Fruit fly (Drosophila melanogaster) whole organism, wandering third instar larva: ENCODE data around the gene CG46308.
"Not testable (repeated sequence)": the region's sequence is repeated elsewhere in the genome, so short reads cannot be mapped to it uniquely, and the experiment has no call there.

Source experiments
- CG32264 ChIP-seq: fragments of 200-800 bp; sonication (Bioruptor generic); optimal IDR thresholded peaks from 2 replicates; lab custom pipeline; 2016; ENCODE audit warnings: missing biosample characterization, missing genetic modification characterization
- CG9705 ChIP-seq: fragments of 200-800 bp; sonication (Bioruptor generic); optimal IDR thresholded peaks from 2 replicates; lab custom pipeline; 2018; ENCODE audit warnings: missing biosample characterization, mild to moderate bottlenecking, missing genetic modification characterization
- CrebA ChIP-seq: fragments of 200-800 bp; sonication (Bioruptor generic); optimal IDR thresholded peaks from 2 replicates; lab custom pipeline; 2016; ENCODE audit warnings: missing biosample characterization, mild to moderate bottlenecking, missing genetic modification characterization, borderline replicate concordance
- Dfd ChIP-seq: fragments of >200 bp; optimal IDR thresholded peaks from 2 replicates; lab custom pipeline; 2017; ENCODE audit warnings: missing biosample characterization, missing genetic modification characterization
- Dif ChIP-seq: fragments of 200-275, 200-300 bp; sonication (Bioruptor generic); optimal IDR thresholded peaks from 2 replicates; lab custom pipeline; 2018; ENCODE audit warnings: missing biosample characterization, missing genetic modification characterization; ENCODE audit not compliant: partially characterized antibody
- GATAd ChIP-seq: sonication (Bioruptor generic); optimal IDR thresholded peaks from 2 replicates; lab custom pipeline; 2016; ENCODE audit warnings: missing biosample characterization, missing genetic modification characterization
- HLH106 ChIP-seq: fragments of 200-800 bp; optimal IDR thresholded peaks from 3 replicates; lab custom pipeline; 2019; ENCODE audit warnings: missing biosample characterization, mild to moderate bottlenecking, missing genetic modification characterization, moderate library complexity
- Hnf4 ChIP-seq: fragments of 200-800 bp; sonication (Bioruptor generic); optimal IDR thresholded peaks from 2 replicates; lab custom pipeline; 2016; ENCODE audit warnings: missing biosample characterization, mild to moderate bottlenecking, missing genetic modification characterization
- Hr78 ChIP-seq: fragments of >200 bp; optimal IDR thresholded peaks from 2 replicates; lab custom pipeline; 2017; ENCODE audit warnings: missing biosample characterization, missing genetic modification characterization
- Hr83 ChIP-seq: fragments of 200-300 bp; sonication (Bioruptor generic); optimal IDR thresholded peaks from 2 replicates; lab custom pipeline; 2016; ENCODE audit warnings: missing biosample characterization, mild to moderate bottlenecking, missing genetic modification characterization, moderate library complexity; ENCODE audit not compliant: poor library complexity, severe bottlenecking
- Jra ChIP-seq: sonication (Bioruptor generic); optimal IDR thresholded peaks from 2 replicates; lab custom pipeline; 2016; ENCODE audit warnings: missing biosample characterization, missing genetic modification characterization
- Mio ChIP-seq: sonication (Bioruptor generic); optimal IDR thresholded peaks from 2 replicates; lab custom pipeline; 2016; ENCODE audit warnings: missing biosample characterization, missing genetic modification characterization
- Myc ChIP-seq: fragments of >200 bp; optimal IDR thresholded peaks from 2 replicates; lab custom pipeline; 2017
- N ChIP-seq: fragments of >200 bp; optimal IDR thresholded peaks from 2 replicates; lab custom pipeline; 2018; ENCODE audit warnings: missing biosample characterization, missing external identifiers, missing genetic modification characterization
- OdsH ChIP-seq: fragments of 200-800 bp; sonication (Bioruptor generic); optimal IDR thresholded peaks from 2 replicates; lab custom pipeline; 2016; ENCODE audit warnings: missing biosample characterization, mild to moderate bottlenecking, missing genetic modification characterization
- Rel ChIP-seq, 2 experiments: fragments of 200-800 bp; sonication (Bioruptor generic) in 1 of 2; optimal IDR thresholded peaks; 2 replicates in 1 of 2; 3 replicates in 1 of 2; lab custom pipeline; 2016 to 2019; ENCODE audit warnings: mild to moderate bottlenecking in 2 of 2, missing biosample characterization in 2 of 2, missing genetic modification characterization in 2 of 2, moderate library complexity in 1 of 2
- Vsx2 ChIP-seq: fragments of 200-300, 225-300 bp; sonication (Bioruptor generic); optimal IDR thresholded peaks from 2 replicates; lab custom pipeline; 2018; ENCODE audit warnings: missing biosample characterization, missing genetic modification characterization; ENCODE audit not compliant: partially characterized antibody
- dmrt93B ChIP-seq: fragments of 200-800 bp; sonication (Bioruptor generic); optimal IDR thresholded peaks from 2 replicates; lab custom pipeline; 2018; ENCODE audit warnings: missing biosample characterization, mild to moderate bottlenecking, missing genetic modification characterization
- foxo ChIP-seq, 2 experiments: fragments of 200-800 bp; sonication (Bioruptor generic); optimal IDR thresholded peaks; 2 replicates in 1 of 2; 3 replicates in 1 of 2; lab custom pipeline; 2016 to 2017; ENCODE audit warnings: missing biosample characterization in 2 of 2, missing genetic modification characterization in 2 of 2
- fru ChIP-seq: fragments of 200-800 bp; sonication (Bioruptor generic); optimal IDR thresholded peaks from 3 replicates; lab custom pipeline; 2016; ENCODE audit warnings: missing biosample characterization, mild to moderate bottlenecking, missing genetic modification characterization
- h ChIP-seq: fragments of 200-800 bp; sonication (Bioruptor generic); optimal IDR thresholded peaks from 3 replicates; lab custom pipeline; 2016; ENCODE audit warnings: missing biosample characterization, mild to moderate bottlenecking, missing genetic modification characterization
- jim ChIP-seq: fragments of 175-275, 200-325 bp; sonication (Bioruptor generic); optimal IDR thresholded peaks from 2 replicates; lab custom pipeline; 2016; ENCODE audit warnings: missing biosample characterization, mild to moderate bottlenecking, missing genetic modification characterization
- psq ChIP-seq: fragments of 200-800 bp; sonication (Bioruptor generic); optimal IDR thresholded peaks from 3 replicates; lab custom pipeline; 2017; ENCODE audit warnings: missing biosample characterization, mild to moderate bottlenecking, missing genetic modification characterization, moderate library complexity
- rgr ChIP-seq: fragments of 200-800 bp; sonication (Bioruptor generic); optimal IDR thresholded peaks from 3 replicates; lab custom pipeline; 2016; ENCODE audit warnings: missing biosample characterization, mild to moderate bottlenecking, missing genetic modification characterization
- sage ChIP-seq: fragments of 200-800 bp; sonication (Bioruptor generic); optimal IDR thresholded peaks from 2 replicates; lab custom pipeline; 2016; ENCODE audit warnings: missing biosample characterization, mild to moderate bottlenecking, missing genetic modification characterization
- sv ChIP-seq: fragments of 200-800 bp; sonication (Bioruptor generic); optimal IDR thresholded peaks from 3 replicates; lab custom pipeline; 2016; ENCODE audit warnings: missing biosample characterization, missing genetic modification characterization
- tai ChIP-seq: sonication (Bioruptor generic); optimal IDR thresholded peaks from 2 replicates; lab custom pipeline; 2016; ENCODE audit warnings: missing biosample characterization, missing genetic modification characterization
- woc ChIP-seq: sonication (Bioruptor generic); optimal IDR thresholded peaks from 2 replicates; lab custom pipeline; 2016; ENCODE audit warnings: missing biosample characterization, mild to moderate bottlenecking, missing genetic modification characterization

The CG46308 gene

DNA sequence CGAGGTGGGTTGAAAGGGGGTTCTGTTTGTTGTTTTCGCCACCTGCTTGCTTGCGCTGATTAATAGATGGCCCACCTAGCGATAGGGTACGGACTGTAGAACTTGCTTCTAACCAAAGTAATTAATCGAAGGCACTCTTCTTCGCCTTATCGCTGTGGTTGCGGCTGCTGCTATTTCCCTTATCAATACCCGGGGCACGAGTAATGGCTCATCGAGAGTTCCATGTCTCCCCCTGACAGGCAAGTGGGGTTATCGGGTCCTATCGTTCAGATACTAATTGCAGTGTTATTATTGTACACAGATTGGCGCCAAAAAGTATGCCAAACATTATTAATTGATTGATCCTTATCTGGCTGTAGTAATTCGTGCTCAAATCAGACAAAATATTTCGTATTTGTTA, 24.8 kb upstream of the CG46308 start:
- TF ChIP-seq OdsH (GFP tag; lab: Kevin White, UChicago): no peak
- TF ChIP-seq Rel (GFP tag; optimal IDR thresholded peaks at IDR 0.05; lab: Kevin White, UChicago): no peak
- TF ChIP-seq Rel (tag; optimal IDR thresholded peaks at IDR 0.05; lab: Kevin White, UChicago): peak; percentile 10
- no peak for TF ChIP-seq foxo (GFP tag; optimal IDR thresholded peaks at IDR 0.05; lab: Kevin White, UChicago)
- no peak for TF ChIP-seq CG9705 (GFP tag; lab: Kevin White, UChicago)
- no peak for TF ChIP-seq Vsx2 (GFP tag; lab: Kevin White, UChicago)
- no peak for TF ChIP-seq Hr78 (GFP tag; lab: Kevin White, UChicago)
- TF ChIP-seq Hr83: peak; percentile 28
- TF ChIP-seq fru (GFP tag; lab: Kevin White, UChicago): peak; percentile 44
- peak; percentile 82 for TF ChIP-seq h
- TF ChIP-seq dmrt93B (GFP tag; lab: Kevin White, UChicago): no peak
- no peak for TF ChIP-seq tai
- TF ChIP-seq sage (GFP tag; lab: Kevin White, UChicago): no peak
- no peak for TF ChIP-seq woc
- no peak for TF ChIP-seq jim
- TF ChIP-seq Jra (GFP tag; lab: Kevin White, UChicago): no peak
- TF ChIP-seq Mio (GFP tag; lab: Kevin White, UChicago): no peak

DNA sequence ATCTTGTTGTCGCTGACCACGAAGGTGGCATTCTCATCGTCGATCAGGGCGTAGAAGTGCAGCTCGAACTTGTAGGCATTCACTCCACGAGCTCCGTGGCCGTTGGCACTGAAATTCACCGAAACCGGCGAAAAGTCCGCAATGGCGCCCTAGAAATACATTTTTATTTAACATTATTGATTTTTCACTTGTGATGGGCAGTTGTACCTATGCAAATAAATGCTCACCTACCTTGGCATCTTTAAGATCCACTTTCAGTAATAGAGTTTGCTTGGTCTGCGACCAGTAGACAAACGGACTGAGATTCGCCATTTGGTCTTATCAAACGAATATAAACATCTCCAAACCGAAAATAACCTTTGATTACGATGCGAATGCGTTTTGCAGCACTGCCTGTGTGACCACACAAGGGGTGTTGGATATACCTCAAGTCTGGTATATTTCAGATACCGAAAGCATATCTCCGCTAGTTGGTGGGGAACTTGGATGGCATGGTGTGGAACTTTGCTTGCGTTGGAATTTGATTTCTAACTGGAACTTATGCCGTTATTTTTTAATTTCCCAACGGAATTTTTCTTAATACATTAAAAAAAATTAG, 16.2 kb upstream of the CG46308 start, which contains the start of gene Hacd2:
Gene Hacd2 (minus strand): TSS at position 403 of the 598 bp plus-strand sequence.
- peak; percentile 16 for TF ChIP-seq psq (GFP tag; lab: Kevin White, UChicago)
- TF ChIP-seq foxo (GFP tag; optimal IDR thresholded peaks at IDR 0.05; lab: Kevin White, UChicago): peak in 1 of 2 experiments; percentile 34
- peak; percentile 52 for TF ChIP-seq sv
- peak; percentile 25 for TF ChIP-seq Hr83
- peak; percentile 33 for TF ChIP-seq HLH106 (tag; lab: Kevin White, UChicago)
- peak; percentile 39 for TF ChIP-seq rgr (GFP tag; lab: Kevin White, UChicago)
- no peak for TF ChIP-seq woc
- peak; percentile 25 for TF ChIP-seq h
- peak; percentile 77 for TF ChIP-seq Hnf4
- no peak for TF ChIP-seq dmrt93B (GFP tag; lab: Kevin White, UChicago)
- TF ChIP-seq, all 38 proteins: peak for 8

DNA sequence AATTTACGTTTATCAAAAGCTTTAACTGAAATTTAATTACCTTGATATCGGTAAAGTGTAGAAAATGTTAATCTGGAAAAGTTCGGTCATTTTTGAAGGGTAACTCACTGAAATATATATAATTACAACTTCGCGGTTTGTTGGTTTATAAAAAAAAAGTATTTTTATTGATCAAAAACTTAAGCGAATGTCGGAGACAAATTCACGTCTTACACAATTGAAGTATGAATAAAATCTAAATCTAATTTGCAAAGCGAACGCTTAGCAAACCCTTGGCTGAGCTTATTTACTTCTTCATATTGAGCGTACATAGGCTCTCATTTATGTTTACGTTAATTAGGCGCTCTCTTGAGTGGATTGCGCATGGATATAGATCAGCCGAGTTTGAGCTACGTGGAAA, 12.2 kb upstream of the CG46308 start, which contains the start of gene Hsp60D:
Gene Hsp60D (minus strand): TSS at position 101 of the 400 bp plus-strand sequence.
- not testable (repeated sequence) for TF ChIP-seq Dif; sv; GATAd (GFP tag; lab: Kevin White, UChicago)

DNA sequence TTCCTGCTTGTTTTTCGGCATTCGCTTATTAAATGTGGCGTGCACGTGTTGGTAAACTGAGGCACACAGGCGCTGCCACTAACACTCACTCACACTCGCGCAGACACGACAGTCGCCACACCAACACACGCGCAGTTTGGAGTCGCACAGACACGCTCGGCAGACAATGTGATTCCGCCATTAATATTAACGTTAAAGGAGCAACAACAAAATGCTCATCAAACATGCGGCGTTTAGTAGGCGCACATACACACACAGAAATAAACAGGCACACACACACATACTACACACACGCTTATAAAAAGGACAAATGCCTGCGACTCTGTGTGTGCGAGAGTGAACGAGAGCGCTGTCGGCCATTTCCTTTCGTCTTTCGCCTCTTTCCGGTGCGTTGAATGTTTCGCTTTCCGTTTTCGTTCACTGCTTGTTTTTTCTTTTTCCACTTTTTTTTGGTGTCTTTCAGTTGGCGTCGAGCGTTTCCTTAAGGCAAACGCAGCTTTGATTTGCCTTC, 4.5 kb upstream of the CG46308 start, which contains the start of gene CG42809:
Gene CG42809 (plus strand): TSS at position 461 of the 511 bp plus-strand sequence.
- TF ChIP-seq Dfd (GFP tag; lab: Kevin White, UChicago) (peak; percentile 12), CG32264 (GFP tag; lab: Kevin White, UChicago) (no peak), sage (GFP tag; lab: Kevin White, UChicago) (no peak), Myc (lab: Kevin White, UChicago) (no peak), dmrt93B (GFP tag; lab: Kevin White, UChicago) (no peak), tai (no peak), woc (no peak)
- TF ChIP-seq, all 38 proteins: peak for 1

DNA sequence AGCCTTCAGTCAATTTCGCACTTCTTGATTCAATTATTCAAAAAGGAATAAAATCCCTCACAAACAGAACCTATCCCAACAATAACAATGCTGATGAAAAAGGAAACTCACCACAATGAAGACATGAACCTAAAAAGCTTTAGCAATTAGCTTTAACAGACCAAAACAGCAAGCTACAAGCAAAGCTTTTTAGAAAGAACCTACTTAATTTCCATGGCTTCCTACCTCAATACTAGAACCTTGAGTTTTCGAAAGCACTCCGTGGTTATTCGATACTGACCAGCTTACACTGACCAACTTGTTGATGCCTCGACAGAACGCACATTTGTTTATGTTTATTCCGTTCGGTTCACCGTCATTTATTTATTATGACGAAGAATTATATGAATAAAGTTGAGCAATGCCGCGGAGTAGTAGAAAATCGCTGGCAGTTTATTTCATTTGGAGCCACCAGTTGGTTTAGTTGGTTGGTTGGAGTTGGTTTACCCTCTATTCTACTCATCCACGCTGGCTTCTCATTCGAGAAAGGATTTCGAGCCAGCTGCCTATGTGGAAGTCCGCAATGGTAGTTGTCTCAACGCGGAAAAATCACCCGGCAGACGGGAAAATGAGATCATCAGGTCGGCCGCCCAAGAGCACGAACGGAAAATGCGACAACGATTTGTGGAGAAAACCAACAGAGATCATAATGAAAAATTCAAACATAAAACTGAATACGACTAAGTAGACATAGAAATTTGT, 2.4 kb upstream of the CG46308 start, which contains the start of gene CG42810:
Gene CG42810 (plus strand): TSS at position 691 of the 741 bp plus-strand sequence.
- TF ChIP-seq Dfd (GFP tag; lab: Kevin White, UChicago) (no peak), Myc (lab: Kevin White, UChicago) (peak; percentile 11)
- TF ChIP-seq, all 38 proteins: peak for 1

DNA sequence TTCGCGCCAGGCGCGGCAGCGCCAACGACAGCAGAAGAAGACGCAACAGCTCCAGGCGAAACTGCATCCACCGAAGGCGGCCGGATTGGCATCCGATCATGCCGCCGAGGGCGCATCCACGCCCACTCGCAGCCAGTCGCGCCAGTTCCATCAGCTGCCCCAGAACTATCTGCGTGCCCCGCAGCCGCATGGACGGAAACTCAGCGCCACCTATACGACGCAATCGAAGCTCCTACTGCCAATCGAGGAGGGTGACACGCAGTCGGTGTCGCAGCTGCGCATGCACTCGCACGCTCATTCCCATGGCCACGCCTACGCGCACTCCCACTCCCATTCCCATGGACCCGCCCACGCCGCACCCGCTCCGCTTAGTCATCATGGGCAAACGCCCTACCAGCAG, 13.7 kb downstream of the CG46308 start:
- TF ChIP-seq CG32264 (GFP tag; lab: Kevin White, UChicago) (no peak), HLH106 (tag; lab: Kevin White, UChicago) (no peak), Myc (lab: Kevin White, UChicago) (no peak), Vsx2 (GFP tag; lab: Kevin White, UChicago) (no peak), CrebA (GFP tag; lab: Kevin White, UChicago) (no peak), N (GFP tag; lab: Kevin White, UChicago) (no peak)
